Fruit fly (Drosophila melanogaster): ENCODE results near the gene CG10853.
A peak's percentile ranks its signal among the peaks of the same experiment; 100 is the strongest.

Gene CG10853

DNA sequence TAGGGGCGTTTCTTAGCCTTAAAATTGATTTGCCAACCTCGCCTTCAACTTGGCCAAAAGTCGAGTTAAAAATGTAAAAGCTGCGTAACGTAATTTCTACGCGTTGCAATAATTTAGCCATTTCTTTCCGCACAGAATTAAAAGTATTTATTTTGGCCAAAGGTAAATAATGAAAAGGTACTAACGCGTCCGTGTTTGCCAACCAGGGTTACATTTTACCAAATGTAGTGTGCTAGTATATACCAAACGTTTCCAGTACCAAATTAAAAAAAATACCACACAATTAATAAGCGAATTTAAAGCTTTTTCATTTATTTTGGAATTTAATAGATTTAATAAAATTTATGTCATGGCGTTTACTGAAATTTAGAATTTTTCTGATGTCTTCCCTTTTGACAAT, 48.7 kb upstream of the CG10853 start, which contains the start of gene Ccz1 (continued):
- TF ChIP-seq fd59A (GFP tag; optimal IDR thresholded peaks at IDR 0.05) (no peak), CG15336 (GFP tag; IDR thresholded peaks at IDR 0.05) (no peak), Hr4 (GFP tag; optimal IDR thresholded peaks at IDR 0.05) (no peak), CG4318 (GFP tag; optimal IDR thresholded peaks at IDR 0.05) (no peak), dsx (GFP tag; optimal IDR thresholded peaks at IDR 0.05; ENCODE audit: poor library complexity, severe bottlenecking) (no peak), lz (GFP tag; optimal IDR thresholded peaks at IDR 0.05) (peak; percentile 32), CG7368 (GFP tag; optimal IDR thresholded peaks at IDR 0.05) (no peak), svp (GFP tag) (peak; percentile 37), CG6808 (GFP tag; optimal IDR thresholded peaks at IDR 0.05) (no peak), cyc (GFP tag; optimal IDR thresholded peaks at IDR 0.05) (peak; percentile 40), CG8119 (GFP tag; IDR thresholded peaks at IDR 0.05) (no peak)

DNA sequence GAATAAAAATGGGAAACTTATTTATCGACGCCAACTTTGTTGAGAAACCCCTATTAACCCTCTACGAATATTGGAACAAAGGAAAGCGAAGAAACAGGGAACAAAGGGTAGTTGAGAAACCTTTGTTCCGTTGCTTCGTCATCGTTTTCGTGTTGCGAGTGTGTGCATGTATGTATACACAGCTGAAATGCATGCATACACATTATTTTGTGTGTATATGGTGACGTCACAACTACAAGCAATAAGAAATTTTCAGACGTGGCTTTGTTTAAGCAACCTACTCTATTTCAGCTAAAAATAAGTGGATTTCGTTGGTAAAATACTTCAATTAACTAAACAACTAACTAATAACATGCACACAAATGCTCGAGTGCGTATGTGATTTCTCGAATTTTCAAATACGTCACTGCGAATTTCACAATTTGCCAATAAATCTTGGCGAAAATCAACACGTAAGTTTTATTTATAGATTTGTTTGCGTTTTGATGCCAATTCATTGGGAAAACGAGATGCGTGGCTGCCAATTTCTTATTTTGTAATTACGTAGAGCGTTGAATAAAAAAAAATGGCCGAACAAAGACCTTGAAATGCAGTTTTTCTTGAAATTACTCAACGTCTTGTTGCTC, 45.7 kb upstream of the CG10853 start:
- peak; percentile 86 for TF ChIP-seq Sox14 (GFP tag; optimal IDR thresholded peaks at IDR 0.05)
- no peak for TF ChIP-seq CG3919 (GFP tag; optimal IDR thresholded peaks at IDR 0.05)
- TF ChIP-seq ss (GFP tag; optimal IDR thresholded peaks at IDR 0.05) = peak; percentile 42 to 62
- peak; percentile 5 for TF ChIP-seq vri (GFP tag; optimal IDR thresholded peaks at IDR 0.05)
- peak; percentile 49 for TF ChIP-seq fkh (GFP tag; optimal IDR thresholded peaks at IDR 0.05)
- TF ChIP-seq CG7368 (GFP tag; optimal IDR thresholded peaks at IDR 0.05) = no peak
- peak; percentile 69 for TF ChIP-seq dsx (GFP tag; optimal IDR thresholded peaks at IDR 0.05; ENCODE audit: poor library complexity, severe bottlenecking)
- no peak for TF ChIP-seq Hr38 (GFP tag; optimal IDR thresholded peaks at IDR 0.05)
- peak; percentile 60 for TF ChIP-seq CG6808 (GFP tag; optimal IDR thresholded peaks at IDR 0.05)
- TF ChIP-seq CG6276 (GFP tag; optimal IDR thresholded peaks at IDR 0.05) = peak; percentile 51
- peak; percentile 7 for TF ChIP-seq spab (GFP tag; optimal IDR thresholded peaks at IDR 0.05)
- peak; percentile 44 for TF ChIP-seq Eip78C (GFP tag)

DNA sequence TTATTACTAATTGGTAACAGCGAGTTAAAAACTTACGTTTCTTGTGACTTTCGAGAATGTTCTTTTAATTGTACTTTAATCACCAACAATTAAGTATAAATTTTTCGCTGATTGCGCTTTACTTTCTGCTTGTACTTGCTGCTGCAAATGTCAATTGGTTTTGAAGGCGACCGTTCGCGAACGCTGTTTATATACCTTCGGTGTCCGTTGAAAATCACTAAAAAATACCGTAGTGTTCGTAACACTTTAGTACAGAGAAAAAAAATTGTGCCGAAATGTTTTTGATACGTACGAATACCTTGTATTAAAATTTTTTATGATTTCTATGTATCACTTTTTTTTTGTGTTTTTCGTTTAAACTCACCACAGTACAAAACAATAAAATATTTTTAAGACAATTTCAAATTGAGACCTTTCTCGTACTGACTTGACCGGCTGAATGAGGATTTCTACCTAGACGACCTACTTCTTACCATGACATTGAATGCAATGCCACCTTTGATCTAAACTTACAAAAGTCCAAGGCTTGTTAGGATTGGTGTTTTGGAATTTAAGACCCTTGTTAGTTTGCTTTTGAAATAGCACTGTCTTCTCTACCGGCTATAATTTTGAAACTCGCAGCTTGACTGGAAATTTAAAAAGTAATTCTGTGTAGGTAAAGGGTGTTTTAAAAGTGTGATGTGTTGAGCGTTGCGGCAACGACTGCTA, 45.0 kb upstream of the CG10853 start, which contains the start of gene Ubi-p63E:
TSS of gene Ubi-p63E (minus strand) at position 694 of the 708 bp plus-strand sequence.
- TF ChIP-seq Hr38 (GFP tag; optimal IDR thresholded peaks at IDR 0.05) = no peak
- TF ChIP-seq CG7368 (GFP tag; optimal IDR thresholded peaks at IDR 0.05) = peak; percentile 28
- TF ChIP-seq cyc (GFP tag; optimal IDR thresholded peaks at IDR 0.05) = peak; percentile 57
- peak; percentile 75 for TF ChIP-seq pdm3 (GFP tag; optimal IDR thresholded peaks at IDR 0.05)
- peak in 1 of 2 experiments; percentile 77 for TF ChIP-seq salr (GFP tag; optimal IDR thresholded peaks at IDR 0.05)
- no peak for TF ChIP-seq CG11294 (GFP tag; IDR thresholded peaks at IDR 0.05)
- TF ChIP-seq CG34406 (GFP tag; optimal IDR thresholded peaks at IDR 0.05) = peak; percentile 47
- no peak for TF ChIP-seq Eip93F (GFP tag; optimal IDR thresholded peaks at IDR 0.05)
- peak; percentile 66 for TF ChIP-seq Met (GFP tag; optimal IDR thresholded peaks at IDR 0.05)
- peak; percentile 76 for TF ChIP-seq esn (GFP tag; optimal IDR thresholded peaks at IDR 0.05)
- peak; percentile 45 for TF ChIP-seq CG3032 (tag; optimal IDR thresholded peaks at IDR 0.05)
- TF ChIP-seq Eip78C (GFP tag) = peak; percentile 90
- TF ChIP-seq OdsH (GFP tag; optimal IDR thresholded peaks at IDR 0.05) = peak; percentile 60
- TF ChIP-seq CG11762 (GFP tag; optimal IDR thresholded peaks at IDR 0.05; ENCODE audit: insufficient read depth) = no peak
- peak; percentile 59 for TF ChIP-seq CG11902 (GFP tag; optimal IDR thresholded peaks at IDR 0.05)
- TF ChIP-seq Gug (GFP tag; IDR thresholded peaks at IDR 0.05) = no peak
- TF ChIP-seq CG6163 (GFP tag; IDR thresholded peaks at IDR 0.05) = no peak
- peak; percentile 77 for TF ChIP-seq lz (GFP tag; optimal IDR thresholded peaks at IDR 0.05)
- no peak for TF ChIP-seq dsx (GFP tag; optimal IDR thresholded peaks at IDR 0.05; ENCODE audit: poor library complexity, severe bottlenecking)
- peak; percentile 57 for TF ChIP-seq achi (GFP tag; optimal IDR thresholded peaks at IDR 0.05)
- peak; percentile 55 for TF ChIP-seq CG9139 (GFP tag; optimal IDR thresholded peaks at IDR 0.05)
- TF ChIP-seq CG16779 (tag; optimal IDR thresholded peaks at IDR 0.05) = no peak
- TF ChIP-seq eg (GFP tag; IDR thresholded peaks at IDR 0.05) = no peak
- TF ChIP-seq Blimp-1 (GFP tag; optimal IDR thresholded peaks at IDR 0.05) = no peak
- TF ChIP-seq topi (GFP tag; optimal IDR thresholded peaks at IDR 0.05) = peak; percentile 57
- peak; percentile 35 for TF ChIP-seq fd59A (GFP tag; optimal IDR thresholded peaks at IDR 0.05)
- TF ChIP-seq fd85E (GFP tag; optimal IDR thresholded peaks at IDR 0.05) = peak; percentile 11
- peak; percentile 54 for TF ChIP-seq Eip75B (GFP tag; optimal IDR thresholded peaks at IDR 0.05)
- TF ChIP-seq Sox14 (GFP tag; optimal IDR thresholded peaks at IDR 0.05) = no peak
- peak; percentile 58 for TF ChIP-seq CG6792 (GFP tag; optimal IDR thresholded peaks at IDR 0.05)
- peak; percentile 26 for TF ChIP-seq CG1621 (tag; optimal IDR thresholded peaks at IDR 0.05)
- TF ChIP-seq CG4318 (GFP tag; optimal IDR thresholded peaks at IDR 0.05) = peak; percentile 56
- no peak for TF ChIP-seq CG8119 (GFP tag; IDR thresholded peaks at IDR 0.05)
- peak; percentile 81 for TF ChIP-seq svp (GFP tag)
- no peak for TF ChIP-seq CG15336 (GFP tag; IDR thresholded peaks at IDR 0.05)
- peak; percentile 50 for TF ChIP-seq CG6276 (GFP tag; optimal IDR thresholded peaks at IDR 0.05)

Data from whole organism, prepupa.